Fruit fly (Drosophila melanogaster) whole organism, larva: ENCODE data around the gene CG42852.

ENCODE experiments used
- noc ChIP-seq: fragments of 200-800 bp; sonication (Bioruptor generic); optimal IDR thresholded peaks from 3 replicates; lab custom pipeline; 2019; ENCODE audit warnings: missing biosample characterization, mild to moderate bottlenecking, missing genetic modification characterization, moderate library complexity

Gene CG42852

DNA sequence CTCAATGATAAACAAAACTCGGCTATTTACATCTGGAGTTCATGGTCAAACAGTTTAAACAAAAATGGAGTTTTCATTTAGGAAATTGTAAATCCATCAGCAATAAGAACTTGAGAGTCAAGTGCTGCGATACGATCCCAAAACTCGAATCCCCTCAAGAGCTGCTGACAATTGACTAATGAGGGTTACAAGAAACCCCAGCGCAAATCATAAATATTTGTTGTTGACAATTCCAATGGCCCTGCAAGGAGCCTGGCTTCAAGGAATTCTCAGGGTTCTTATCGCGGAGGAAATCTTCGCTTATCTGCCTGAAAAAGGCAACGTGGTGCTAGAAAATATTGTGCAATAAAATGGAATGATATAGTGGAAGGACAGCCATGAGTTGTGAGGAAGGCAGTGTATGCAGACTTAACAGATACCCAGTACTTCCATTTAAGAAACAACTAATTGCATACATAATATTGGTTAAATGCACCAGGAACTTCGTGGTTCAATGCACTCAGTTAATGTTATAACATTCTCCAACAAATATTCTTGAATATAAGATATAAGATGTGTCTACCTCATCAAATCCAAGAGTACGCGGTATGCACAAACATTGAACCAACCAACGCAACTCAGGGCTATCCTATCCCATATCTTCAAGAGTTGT lies 12.8 kb downstream of the CG42852 start:
- TF ChIP-seq noc (tag; lab: Kevin White, UChicago) = no peak

DNA sequence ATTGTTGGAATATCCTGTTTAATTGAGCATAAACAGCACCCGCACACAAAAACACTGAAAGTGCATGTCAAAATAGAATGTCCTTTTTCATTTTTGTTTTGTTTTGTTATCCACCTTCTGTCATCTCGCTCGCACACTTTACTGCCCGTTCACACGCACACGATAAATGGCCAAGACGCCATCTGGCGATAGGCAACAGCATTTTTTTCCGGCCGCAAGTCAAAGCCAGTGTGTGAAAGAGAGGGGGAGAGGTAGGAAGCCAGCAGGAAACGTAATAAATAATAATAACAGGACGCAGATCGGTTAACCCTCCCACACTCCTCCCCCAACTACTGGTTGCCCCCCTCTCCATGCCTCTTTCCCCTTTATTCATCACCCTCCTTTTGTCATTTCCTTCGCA lies 14.6 kb downstream of the CG42852 start:
- TF ChIP-seq noc (tag; lab: Kevin White, UChicago) = no peak

DNA sequence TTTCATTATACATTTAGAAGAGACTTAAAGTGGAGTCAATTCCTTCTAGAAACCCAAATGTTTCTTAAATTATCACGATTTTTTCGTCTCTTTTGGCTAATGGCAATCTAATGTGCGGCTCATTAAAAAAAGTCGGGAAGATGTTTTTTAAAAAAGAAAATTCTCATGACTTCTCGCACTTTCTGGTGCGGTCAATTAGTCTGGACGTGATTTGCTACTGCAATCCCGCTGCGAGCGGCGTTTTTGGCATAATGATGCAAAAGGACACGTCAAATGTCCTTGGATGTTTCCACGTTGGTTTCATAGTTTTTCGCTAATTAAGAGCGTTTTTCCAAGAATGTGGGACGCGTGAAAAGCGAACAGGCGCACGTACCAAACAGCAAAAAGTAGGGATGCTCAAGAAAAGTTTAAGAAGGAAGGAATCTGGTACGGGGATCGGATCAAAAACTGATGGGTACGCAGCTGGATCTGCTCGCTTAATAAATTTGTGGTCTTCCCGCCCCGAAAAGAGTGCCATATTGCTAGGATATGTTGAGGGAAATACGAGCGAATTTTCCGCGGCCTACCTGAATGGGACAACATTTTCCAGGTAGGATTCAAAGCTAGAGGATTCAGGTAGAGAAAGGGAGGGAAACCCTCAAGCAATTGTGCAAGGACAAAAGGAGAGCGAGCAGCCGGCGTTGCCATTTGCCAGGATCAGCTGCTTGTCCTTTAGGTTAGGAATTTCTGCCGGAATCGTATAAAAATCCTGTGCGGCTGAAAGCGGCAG lies 17.6 kb downstream of the CG42852 start:
- no peak for TF ChIP-seq noc (tag; lab: Kevin White, UChicago)

DNA sequence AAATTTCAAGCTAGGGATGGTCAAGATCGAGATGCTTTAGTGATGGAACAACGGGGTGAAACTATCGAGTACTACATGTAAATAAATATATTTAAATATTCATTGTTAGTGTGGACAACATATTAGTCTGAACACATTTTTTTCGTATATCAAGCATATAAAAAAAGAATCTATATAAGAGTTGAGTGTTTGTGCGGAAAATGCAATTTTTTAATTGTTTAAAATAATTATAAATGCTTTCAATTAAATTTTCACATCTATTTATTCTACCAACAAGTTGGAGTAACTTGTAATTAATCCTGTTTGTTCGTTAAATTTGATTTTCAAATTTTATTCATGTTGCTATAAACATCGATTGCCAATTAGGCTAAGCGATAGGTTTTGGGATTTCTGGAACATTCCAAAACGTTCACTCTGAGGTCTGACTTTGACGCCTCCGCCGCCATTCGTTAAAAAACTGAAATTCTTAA lies 24.4 kb downstream of the CG42852 start, which contains the start of the genes mus302 and CG9705:
Gene mus302, minus strand, starts transcription at position 33 of the 470 bp plus-strand sequence.
Gene CG9705, plus strand, starts transcription at position 397 of the 470 bp plus-strand sequence.
- no peak for TF ChIP-seq noc (tag; lab: Kevin White, UChicago)

DNA sequence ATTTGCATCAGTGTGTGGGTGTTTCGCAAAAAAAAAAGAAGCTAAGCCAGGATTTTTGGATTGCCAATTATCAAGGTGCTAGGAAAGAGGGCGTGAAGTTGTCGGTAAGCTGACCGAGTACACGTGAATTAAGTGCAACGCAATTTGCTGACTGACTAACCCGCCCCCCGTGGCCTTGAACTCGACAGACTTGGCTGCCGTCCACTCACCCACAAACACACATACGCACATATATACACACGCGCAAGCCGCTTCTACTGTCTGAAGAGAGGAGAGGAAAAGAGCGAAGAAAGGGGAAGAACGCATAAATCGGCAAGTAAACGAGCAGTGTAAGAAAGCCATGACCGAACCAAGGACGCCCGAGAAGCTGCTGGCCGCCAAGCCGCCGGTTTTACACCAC lies 25.0 kb downstream of the CG42852 start:
- no peak for TF ChIP-seq noc (tag; lab: Kevin White, UChicago)

DNA sequence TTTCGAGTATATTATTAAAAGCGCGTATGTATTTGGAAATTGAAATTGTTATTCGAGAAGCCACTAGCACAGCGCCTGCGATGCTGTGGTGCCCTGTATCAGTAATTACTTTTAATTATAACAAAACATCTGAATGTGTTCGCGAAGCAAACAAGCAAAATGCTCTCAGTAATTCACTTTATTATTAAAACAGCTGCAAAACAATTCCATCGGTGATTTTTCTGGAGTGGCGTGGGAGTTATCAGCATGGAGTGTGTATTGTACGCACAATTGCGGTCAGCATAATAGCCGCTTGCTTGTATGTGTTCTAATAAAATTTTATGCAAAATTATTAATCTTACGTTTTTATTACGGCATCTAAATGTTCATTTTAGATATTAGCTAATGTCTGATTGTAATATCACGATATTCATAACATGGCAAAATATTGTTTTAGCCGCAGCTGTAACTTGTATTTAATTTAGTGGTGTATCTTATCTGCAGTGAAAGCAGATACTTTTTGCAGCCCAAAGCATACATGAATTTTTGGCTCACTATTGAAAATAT lies 27.0 kb downstream of the CG42852 start:
- TF ChIP-seq noc (tag; lab: Kevin White, UChicago) = peak; percentile 73

DNA sequence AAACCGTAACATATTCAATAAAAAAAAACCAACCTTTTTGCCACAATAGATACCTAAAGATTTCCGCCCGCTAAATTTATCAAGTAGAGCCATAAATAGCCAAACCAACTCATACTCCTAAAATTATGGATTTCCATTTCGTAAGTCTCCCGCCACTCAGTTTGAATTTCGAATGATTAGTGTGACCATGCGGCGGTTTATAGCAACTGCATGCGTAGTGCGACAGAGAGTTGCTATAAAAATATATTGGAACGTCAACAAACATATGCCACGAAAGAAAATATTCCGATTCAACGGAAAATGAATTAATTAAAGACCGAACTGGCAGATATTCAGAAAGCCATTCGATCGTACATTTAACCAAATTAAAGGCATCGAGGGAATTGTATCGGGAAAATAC lies 27.5 kb downstream of the CG42852 start, which contains the start of gene CG9706:
Gene CG9706, plus strand, starts transcription at position 222 of the 400 bp plus-strand sequence.
- TF ChIP-seq noc (tag; lab: Kevin White, UChicago) = no peak

DNA sequence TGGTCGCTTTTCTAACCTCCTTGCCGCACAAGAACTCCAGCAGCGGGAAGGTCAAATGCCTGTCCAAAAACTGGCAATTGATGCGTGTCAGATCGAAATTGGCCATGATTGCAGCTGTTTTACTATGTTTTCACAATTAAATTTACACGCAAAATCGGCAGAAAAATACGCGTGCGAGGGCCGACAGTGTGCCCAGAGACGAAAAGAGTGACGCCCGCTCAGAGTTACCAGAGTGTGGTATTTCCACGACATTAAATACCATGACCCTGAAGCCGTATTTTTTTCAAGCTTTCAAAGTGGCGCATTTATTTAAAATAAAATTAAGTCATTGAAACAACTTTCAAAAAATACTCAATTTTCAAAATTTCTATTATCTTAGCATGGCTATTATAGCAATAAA lies 31.4 kb downstream of the CG42852 start, which contains the start of gene eIF3e:
Gene eIF3e, minus strand, starts transcription at position 214 of the 400 bp plus-strand sequence.
- no peak for TF ChIP-seq noc (tag; lab: Kevin White, UChicago)

DNA sequence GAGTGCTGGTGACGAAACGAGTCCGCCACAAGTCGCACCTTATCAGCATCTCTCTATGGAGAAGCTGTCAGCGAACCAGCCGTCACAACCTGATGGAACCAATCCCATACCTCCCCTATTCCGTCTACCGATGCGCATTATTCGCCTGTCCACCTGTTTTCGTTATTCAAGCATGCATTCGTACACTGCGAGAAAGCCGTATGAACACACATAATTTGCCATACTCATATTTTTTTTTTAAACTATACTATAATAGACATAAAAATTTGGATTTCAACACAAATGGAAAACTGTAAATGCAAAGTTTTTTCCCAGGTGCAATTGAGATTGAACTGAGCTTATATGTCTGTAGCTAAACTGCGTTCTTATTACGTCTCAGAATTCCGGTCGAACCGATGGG lies 41.3 kb downstream of the CG42852 start:
- TF ChIP-seq noc (tag; lab: Kevin White, UChicago) = no peak

DNA sequence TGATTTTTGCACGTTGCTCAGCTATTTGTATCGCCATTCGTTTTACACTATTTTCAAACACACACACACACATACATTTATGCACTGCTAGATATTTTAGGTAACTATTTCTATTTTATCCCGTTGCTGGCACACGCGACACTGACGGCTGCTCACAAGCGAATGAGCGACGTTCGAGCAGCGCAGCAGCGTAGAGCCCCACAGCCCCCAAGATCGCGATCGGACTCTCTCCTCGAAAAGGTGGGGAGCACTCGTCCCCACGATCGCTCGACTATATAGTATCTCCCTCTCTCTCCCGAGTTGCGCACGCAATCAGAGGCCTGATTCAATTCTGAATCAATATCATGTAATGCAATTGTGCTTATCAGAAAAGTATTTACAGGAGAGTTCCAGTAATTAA lies 44.7 kb downstream of the CG42852 start:
- peak; percentile 45 for TF ChIP-seq noc (tag; lab: Kevin White, UChicago)

DNA sequence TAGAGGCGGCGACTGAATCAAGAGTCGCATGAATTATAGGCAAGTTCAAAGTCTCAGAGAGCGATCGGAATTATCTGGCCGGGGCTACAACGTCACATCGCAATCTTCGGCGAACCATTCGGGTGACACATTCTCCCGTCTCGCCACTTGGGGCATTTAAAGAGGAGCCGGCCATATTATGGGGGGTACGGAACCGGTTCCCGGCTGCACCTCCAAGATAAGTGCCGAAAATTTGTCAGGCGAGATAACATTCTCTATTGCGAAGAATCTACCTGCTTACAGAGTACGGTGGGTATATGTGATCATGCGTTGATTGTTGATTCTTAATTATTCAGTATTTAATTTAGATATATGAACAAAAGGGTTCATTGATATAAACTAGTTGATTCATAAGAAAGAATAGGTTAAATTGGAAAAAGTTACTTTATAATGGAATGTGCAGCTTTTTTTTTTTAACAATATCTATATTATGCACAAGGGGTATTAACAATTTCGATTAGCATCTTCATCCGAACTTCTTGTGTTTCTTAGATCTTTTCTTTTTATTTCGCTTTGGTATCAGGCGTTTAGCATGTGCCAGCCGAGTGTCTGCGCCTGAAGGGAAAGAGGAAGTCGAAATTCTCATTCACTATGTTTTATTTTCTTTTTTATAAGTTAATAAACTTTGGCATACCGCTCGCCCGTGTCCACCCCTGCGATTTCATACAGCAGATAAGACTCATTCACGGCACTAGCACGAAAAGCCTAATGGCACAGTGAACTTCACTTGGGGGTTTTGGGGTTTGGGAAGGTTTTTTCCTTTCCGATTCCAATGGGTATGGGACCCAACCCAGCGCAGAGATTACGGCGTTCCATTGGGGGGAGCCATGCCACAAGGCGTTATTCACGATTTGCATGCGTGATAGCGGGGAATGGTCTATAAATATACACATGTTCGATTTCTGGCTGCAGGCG lies 46.5 kb downstream of the CG42852 start:
- TF ChIP-seq noc (tag; lab: Kevin White, UChicago) = peak; percentile 95

DNA sequence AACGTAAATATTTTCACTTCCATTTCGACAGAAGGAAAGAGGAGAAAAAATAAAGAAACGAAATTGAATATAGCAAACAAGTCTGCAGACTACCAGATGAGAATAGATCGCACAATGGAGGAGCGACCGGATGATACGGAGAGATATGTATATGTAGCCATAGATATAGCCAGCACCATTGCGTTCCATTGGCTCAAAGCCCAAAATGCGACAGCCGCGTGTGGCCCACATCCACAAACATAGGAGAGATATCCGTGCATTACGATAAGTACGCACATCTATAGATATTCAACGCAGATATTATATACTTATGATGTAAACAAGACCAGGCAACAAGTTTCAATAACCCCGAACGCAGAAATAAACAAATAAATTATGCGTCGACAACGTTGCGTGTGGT lies 48.0 kb downstream of the CG42852 start:
- no peak for TF ChIP-seq noc (tag; lab: Kevin White, UChicago)

DNA sequence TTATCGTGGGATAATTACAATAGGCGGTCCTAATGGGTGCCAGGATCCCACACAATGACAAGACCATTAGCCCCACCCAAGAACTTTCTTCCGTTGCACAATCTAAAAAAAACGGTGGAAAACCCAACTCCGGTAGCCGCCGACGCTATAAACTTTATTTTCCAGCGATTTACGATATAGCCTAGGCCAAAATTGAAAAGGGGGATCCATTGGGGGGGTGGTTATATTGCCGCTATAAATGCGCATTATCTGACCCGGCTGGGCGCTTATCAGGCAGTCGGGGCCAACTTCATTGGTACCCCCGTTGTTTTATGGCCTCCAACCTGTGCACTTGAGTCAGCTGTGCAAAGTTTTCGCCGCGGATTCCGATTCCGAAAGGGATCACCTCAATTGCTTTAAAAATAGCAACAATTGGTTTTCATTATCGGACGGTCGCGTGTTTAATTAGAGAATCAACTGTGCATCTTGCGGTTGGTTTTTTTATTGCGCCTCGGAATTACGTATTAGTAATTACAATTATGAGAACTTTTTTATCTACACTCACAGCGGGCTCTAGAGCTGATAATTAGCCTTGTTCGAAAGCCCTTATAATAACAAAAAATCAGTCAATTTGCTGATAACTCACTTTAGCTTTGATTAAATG lies 48.5 kb downstream of the CG42852 start:
- TF ChIP-seq noc (tag; lab: Kevin White, UChicago) = peak; percentile 74

DNA sequence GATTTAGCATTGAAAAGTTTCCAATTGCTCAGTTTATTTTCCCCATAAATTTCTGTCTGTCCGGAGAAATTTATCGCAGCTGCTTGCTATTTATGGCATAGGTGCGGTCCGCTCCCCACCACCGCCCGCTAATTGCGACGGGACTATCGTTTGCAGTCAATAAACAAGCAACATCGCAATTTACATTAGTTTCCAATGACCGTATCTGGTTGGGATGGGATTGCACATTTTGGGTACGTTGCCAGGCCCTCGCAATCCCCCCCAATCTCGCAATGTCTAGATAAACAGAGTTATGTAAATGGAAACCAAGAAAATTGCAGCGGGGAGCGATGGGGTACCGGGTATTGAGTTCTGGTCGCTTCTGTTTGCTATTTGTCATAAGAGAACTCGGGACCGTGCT lies 49.3 kb downstream of the CG42852 start, which contains the start of gene nudC:
Gene nudC, plus strand, starts transcription at position 368 of the 400 bp plus-strand sequence.
- TF ChIP-seq noc (tag; lab: Kevin White, UChicago) = peak; percentile 60
